Worm (Caenorhabditis elegans) whole organism, L2 larva: ENCODE measurements around the gene mrps-12.

Source experiments
- elt-3 ChIP-seq: sonication (generic microtip); optimal IDR thresholded peaks from 2 replicates; lab custom pipeline; 2017; ENCODE audit warnings: missing biosample characterization, missing genetic modification characterization
- mdl-1 ChIP-seq, 2 experiments: fragments of 150-350 bp in 1 of 2; sonication (generic microtip) in 1 of 2; optimal IDR thresholded peaks; 2 replicates each; lab custom pipeline; 2017; ENCODE audit warnings: missing biosample characterization in 2 of 2, missing genetic modification characterization in 2 of 2
- nhr-237 ChIP-seq: fragments of 150-350 bp; optimal IDR thresholded peaks from 2 replicates; lab custom pipeline; 2014; ENCODE audit warnings: missing biosample characterization, missing genetic modification characterization
- snpc-4 ChIP-seq: fragments of 150-350 bp; optimal IDR thresholded peaks from 2 replicates; lab custom pipeline; 2014; ENCODE audit warnings: missing biosample characterization, missing genetic modification characterization
- unc-62 ChIP-seq: fragments of 150-350 bp; optimal IDR thresholded peaks from 2 replicates; lab custom pipeline; 2014; ENCODE audit warnings: missing biosample characterization, missing genetic modification reagents, missing genetic modification characterization

ce11 chrV:20807038-20807437 is 30.8 kb upstream of the mrps-12 start, which contains the start of gene Y44A6D.6:
- TF ChIP-seq unc-62 (GFP tag; lab: Kevin White, UChicago) (no peak), mdl-1 (tag; optimal IDR thresholded peaks at IDR 0.05; lab: Kevin White, UChicago) (no peak), nhr-237 (tag; lab: Kevin White, UChicago) (no peak), snpc-4 (no peak), elt-3 (tag; lab: Kevin White, UChicago) (no peak)
